Worm (Caenorhabditis elegans) whole organism, mixed stage, embryonic: ENCODE measurements around the gene gcy-7.

ENCODE experiments used
- M03D4.4 ChIP-seq: sonication (generic microtip); optimal IDR thresholded peaks from 2 replicates; lab custom pipeline; 2017; ENCODE audit warnings: mild to moderate bottlenecking, missing genetic modification characterization, missing compliant biosample characterization
- bed-3 ChIP-seq: fragments of 200-800 bp; sonication (Bioruptor generic); optimal IDR thresholded peaks from 3 replicates; lab custom pipeline; 2018; ENCODE audit warnings: mild to moderate bottlenecking, missing genetic modification characterization, moderate library complexity, missing compliant biosample characterization
- blmp-1 ChIP-seq: fragments of 150-350 bp; optimal IDR thresholded peaks from 2 replicates; lab custom pipeline; 2014; ENCODE audit warnings: missing biosample characterization, missing genetic modification characterization
- ceh-43 ChIP-seq: fragments of 200-800 bp; sonication (Bioruptor generic); optimal IDR thresholded peaks from 2 replicates; lab custom pipeline; 2018; ENCODE audit warnings: mild to moderate bottlenecking, missing genetic modification characterization, moderate library complexity, missing compliant biosample characterization
- ces-1 ChIP-seq: fragments of 150-350 bp; optimal IDR thresholded peaks from 2 replicates; lab custom pipeline; 2014; ENCODE audit warnings: missing biosample characterization, missing genetic modification reagents, missing genetic modification characterization
- cnd-1 ChIP-seq: fragments of 200-800 bp; sonication (Bioruptor generic); optimal IDR thresholded peaks from 2 replicates; lab custom pipeline; 2018; ENCODE audit warnings: mild to moderate bottlenecking, missing genetic modification characterization, missing compliant biosample characterization
- drap-1 ChIP-seq: fragments of 200-800 bp; sonication (Bioruptor generic); optimal IDR thresholded peaks from 3 replicates; lab custom pipeline; 2018; ENCODE audit warnings: mild to moderate bottlenecking, missing genetic modification characterization, missing compliant biosample characterization
- elt-1 ChIP-seq: sonication (generic microtip); optimal IDR thresholded peaks from 2 replicates; lab custom pipeline; 2017; ENCODE audit warnings: missing genetic modification characterization, mild to moderate bottlenecking, missing compliant biosample characterization, antibody characterized with exemption, moderate library complexity, borderline replicate concordance; ENCODE audit not compliant: insufficient read depth
- elt-3 ChIP-seq: fragments of 150-350 bp; optimal IDR thresholded peaks from 2 replicates; lab custom pipeline; 2014; ENCODE audit warnings: missing biosample characterization, missing genetic modification characterization
- flh-1 ChIP-seq: fragments of 200-800 bp; sonication (Bioruptor generic); optimal IDR thresholded peaks from 2 replicates; lab custom pipeline; 2018; ENCODE audit warnings: mild to moderate bottlenecking, missing genetic modification characterization, moderate library complexity, missing compliant biosample characterization
- ham-2 ChIP-seq: fragments of 200-800 bp; sonication (Bioruptor generic); optimal IDR thresholded peaks from 2 replicates; lab custom pipeline; 2018; ENCODE audit warnings: mild to moderate bottlenecking, missing genetic modification characterization, missing compliant biosample characterization
- hlh-1 ChIP-seq: fragments of 150-350 bp; optimal IDR thresholded peaks from 2 replicates; lab custom pipeline; 2014; ENCODE audit warnings: missing biosample characterization, missing genetic modification reagents, missing genetic modification characterization
- lin-13 ChIP-seq: fragments of 150-350 bp; optimal IDR thresholded peaks from 2 replicates; lab custom pipeline; 2014; ENCODE audit warnings: missing biosample characterization, missing genetic modification characterization
- lin-32 ChIP-seq: fragments of 200-800 bp; sonication (Bioruptor generic); optimal IDR thresholded peaks from 2 replicates; lab custom pipeline; 2018; ENCODE audit warnings: mild to moderate bottlenecking, missing genetic modification characterization, missing compliant biosample characterization
- lsy-2 ChIP-seq: fragments of 150-350 bp; optimal IDR thresholded peaks from 2 replicates; lab custom pipeline; 2014; ENCODE audit warnings: missing biosample characterization, missing genetic modification characterization
- mab-5 ChIP-seq: fragments of 150-350 bp; optimal IDR thresholded peaks from 2 replicates; lab custom pipeline; 2014; ENCODE audit warnings: missing biosample characterization, missing genetic modification characterization
- mep-1 ChIP-seq: fragments of 150-350 bp; optimal IDR thresholded peaks from 2 replicates; lab custom pipeline; 2017; ENCODE audit warnings: missing biosample characterization, missing genetic modification reagents, missing genetic modification characterization, inconsistent platforms
- mls-2 ChIP-seq: sonication (generic microtip); optimal IDR thresholded peaks from 2 replicates; lab custom pipeline; 2016; ENCODE audit warnings: mild to moderate bottlenecking, missing genetic modification characterization, moderate library complexity, missing compliant biosample characterization
- nhr-12 ChIP-seq: fragments of 150-350 bp; optimal IDR thresholded peaks from 2 replicates; lab custom pipeline; 2014; ENCODE audit warnings: missing biosample characterization, missing genetic modification characterization
- nhr-2 ChIP-seq: fragments of 150-350 bp; optimal IDR thresholded peaks from 2 replicates; lab custom pipeline; 2014; ENCODE audit warnings: missing biosample characterization, missing genetic modification characterization
- nhr-237 ChIP-seq: fragments of 150-350 bp; optimal IDR thresholded peaks from 2 replicates; lab custom pipeline; 2014; ENCODE audit warnings: missing biosample characterization, missing genetic modification characterization
- nhr-76 ChIP-seq: sonication (generic microtip); optimal IDR thresholded peaks from 2 replicates; lab custom pipeline; 2017; ENCODE audit warnings: missing biosample characterization, missing genetic modification characterization
- pha-4 ChIP-seq: fragments of 150-350 bp; optimal IDR thresholded peaks from 2 replicates; lab custom pipeline; 2018; ENCODE audit warnings: missing biosample characterization, missing genetic modification reagents, missing genetic modification characterization
- snpc-4 ChIP-seq: fragments of 150-350 bp; optimal IDR thresholded peaks from 2 replicates; lab custom pipeline; 2014; ENCODE audit warnings: missing biosample characterization, missing genetic modification characterization
- sptf-1 ChIP-seq: sonication (generic microtip); optimal IDR thresholded peaks from 2 replicates; lab custom pipeline; 2017; ENCODE audit warnings: mild to moderate bottlenecking, missing genetic modification characterization, moderate library complexity, missing compliant biosample characterization
- tbx-8 ChIP-seq: fragments of 200-800 bp; sonication (Bioruptor generic); optimal IDR thresholded peaks from 2 replicates; lab custom pipeline; 2018; ENCODE audit warnings: mild to moderate bottlenecking, missing genetic modification characterization, moderate library complexity, missing compliant biosample characterization
- unc-120 ChIP-seq: sonication (generic microtip); optimal IDR thresholded peaks from 2 replicates; lab custom pipeline; 2017; ENCODE audit warnings: missing genetic modification characterization, missing compliant biosample characterization; ENCODE audit not compliant: poor library complexity, severe bottlenecking
- unc-39 ChIP-seq: fragments of 150-350 bp; optimal IDR thresholded peaks from 2 replicates; lab custom pipeline; 2014; ENCODE audit warnings: missing biosample characterization, missing genetic modification characterization
- unc-62 ChIP-seq: fragments of 150-350 bp; optimal IDR thresholded peaks from 2 replicates; lab custom pipeline; 2014; ENCODE audit warnings: missing biosample characterization, missing genetic modification reagents, missing genetic modification characterization
- zip-8 ChIP-seq: fragments of 150-350 bp; optimal IDR thresholded peaks from 2 replicates; lab custom pipeline; 2014; ENCODE audit warnings: missing biosample characterization, missing genetic modification characterization
- ztf-11 ChIP-seq: fragments of 150-350 bp; optimal IDR thresholded peaks from 2 replicates; lab custom pipeline; 2014; ENCODE audit warnings: missing biosample characterization, missing genetic modification characterization

Gene gcy-7

DNA sequence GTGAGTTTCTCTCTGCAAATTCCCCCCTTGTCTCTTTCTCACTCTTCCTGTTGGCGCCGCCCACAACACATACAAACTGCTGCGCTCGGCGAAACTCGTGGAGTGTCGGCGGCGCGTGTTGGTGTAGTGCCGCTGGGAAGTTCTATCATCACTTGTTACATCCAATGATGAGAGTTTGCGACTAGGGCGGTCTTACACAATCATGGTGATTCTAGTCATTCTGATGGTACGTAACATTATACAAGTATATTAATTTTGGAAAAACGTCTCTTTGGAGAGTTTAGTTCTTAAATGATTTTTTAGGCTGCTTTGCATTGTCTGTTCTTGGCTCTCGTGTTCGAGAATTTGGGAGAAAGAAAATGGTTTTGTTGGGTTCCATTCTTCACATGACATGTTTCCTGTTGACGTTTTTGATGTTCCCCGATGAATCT lies 38.2 kb upstream of the gcy-7 start (continued):
- TF ChIP-seq unc-120 (tag; lab: Kevin White, UChicago): peak; percentile 23
- no peak for TF ChIP-seq tbx-8 (GFP tag; lab: Kevin White, UChicago)
- TF ChIP-seq cnd-1: no peak
- TF ChIP-seq blmp-1: no peak
- no peak for TF ChIP-seq lin-32 (GFP tag; lab: Kevin White, UChicago)
- TF ChIP-seq, all 35 proteins: peak for 9

DNA sequence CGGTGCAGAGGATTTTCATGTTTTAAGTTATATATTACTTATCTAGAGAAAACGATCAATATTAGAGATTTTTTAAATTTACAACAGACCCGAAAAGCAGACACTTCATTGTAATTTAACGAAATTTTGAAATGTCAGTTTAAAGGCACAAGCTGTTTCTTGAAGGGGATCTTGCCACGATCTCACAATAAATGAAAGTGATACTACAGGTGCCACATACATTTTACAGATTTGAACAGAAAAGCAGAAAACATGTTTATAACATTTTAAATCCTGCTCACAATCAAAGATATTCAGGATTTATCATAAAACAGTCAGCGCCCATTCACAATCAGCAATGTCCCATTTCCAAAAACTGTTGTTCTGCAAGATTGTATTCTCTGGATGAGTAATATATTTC lies 37.2 kb upstream of the gcy-7 start:
- TF ChIP-seq hlh-1 (tag; lab: Kevin White, UChicago) (no peak), pha-4 (tag; lab: Kevin White, UChicago) (no peak), mab-5 (tag; lab: Kevin White, UChicago) (no peak), blmp-1 (no peak), elt-1 (tag; lab: Kevin White, UChicago) (no peak), snpc-4 (tag; lab: Kevin White, UChicago) (no peak), unc-120 (tag; lab: Kevin White, UChicago) (no peak), ceh-43 (GFP tag; lab: Kevin White, UChicago) (no peak), tbx-8 (GFP tag; lab: Kevin White, UChicago) (no peak), bed-3 (GFP tag; lab: Kevin White, UChicago) (no peak), unc-39 (tag; lab: Kevin White, UChicago) (no peak), sptf-1 (tag; lab: Kevin White, UChicago) (no peak), nhr-12 (no peak), nhr-76 (tag; lab: Kevin White, UChicago) (no peak), elt-3 (tag; lab: Kevin White, UChicago) (no peak), zip-8 (no peak), mls-2 (tag; lab: Kevin White, UChicago) (no peak), lin-13 (tag; lab: Kevin White, UChicago) (no peak), nhr-2 (tag; lab: Kevin White, UChicago) (no peak), ces-1 (no peak)

DNA sequence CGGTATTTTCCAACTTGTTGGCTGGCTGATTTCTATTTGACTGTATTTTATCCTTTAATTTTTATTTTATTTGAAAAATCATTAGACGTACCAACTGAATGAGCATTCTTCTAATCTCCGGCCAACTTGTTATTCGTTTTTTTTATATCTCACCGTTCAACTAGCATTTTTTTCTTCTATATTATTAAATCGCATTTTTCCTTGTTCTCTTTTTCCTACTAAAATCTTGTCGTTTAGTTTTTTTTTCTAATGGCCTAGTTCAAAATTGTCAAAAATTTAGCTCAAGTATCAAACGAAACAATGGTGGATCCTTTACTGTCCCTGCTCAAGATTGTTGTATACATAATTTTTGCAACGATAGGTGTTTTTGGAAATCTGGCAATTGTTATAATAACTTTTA lies 35.8 kb upstream of the gcy-7 start, which contains the start of gene srsx-22:
Gene srsx-22, plus strand, starts transcription at position 301 of the 400 bp plus-strand sequence.
- TF ChIP-seq lin-32 (GFP tag; lab: Kevin White, UChicago) (no peak), sptf-1 (tag; lab: Kevin White, UChicago) (no peak), ztf-11 (no peak), mep-1 (tag; lab: Kevin White, UChicago) (no peak), snpc-4 (tag; lab: Kevin White, UChicago) (no peak), drap-1 (no peak), cnd-1 (no peak), ceh-43 (GFP tag; lab: Kevin White, UChicago) (no peak)

DNA sequence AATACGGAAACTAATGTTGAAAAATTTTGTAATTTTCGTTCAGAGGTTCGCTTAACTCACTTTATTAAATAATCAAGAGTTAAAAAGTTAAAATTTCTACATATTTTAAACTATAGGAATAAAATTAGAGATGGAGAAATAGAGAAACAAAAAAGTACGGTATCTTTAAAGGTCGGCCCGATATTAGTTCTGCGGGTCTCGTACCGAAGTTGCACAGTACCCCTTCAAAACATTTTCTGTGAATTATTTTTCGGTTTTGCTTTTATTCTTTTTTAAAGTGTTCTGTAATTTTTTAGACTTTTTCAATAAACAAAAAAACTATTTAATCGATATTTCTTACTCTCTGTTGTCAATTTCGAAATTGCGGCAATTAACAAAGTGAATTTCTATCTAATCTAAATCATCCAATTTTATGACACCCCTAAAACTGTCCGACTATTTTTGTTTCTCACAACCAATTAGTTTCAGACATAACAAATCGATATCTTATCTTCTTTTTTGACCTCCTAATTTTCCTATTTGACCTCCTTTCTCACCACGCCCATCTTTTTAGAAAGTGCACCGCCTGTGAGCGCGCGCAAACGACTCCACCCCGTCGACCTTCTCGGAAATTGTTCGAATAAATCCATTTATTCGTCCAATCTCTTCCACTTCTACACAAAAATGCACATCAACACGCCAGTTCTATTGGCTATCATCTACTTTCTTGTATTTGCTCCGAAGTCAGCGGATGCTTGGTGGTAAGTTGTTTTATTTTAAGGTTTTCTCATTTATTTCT lies 31.5 kb upstream of the gcy-7 start, which contains the start of gene mom-2:
Gene mom-2, plus strand, starts transcription at position 554 of the 778 bp plus-strand sequence.
- TF ChIP-seq lsy-2 (tag; lab: Kevin White, UChicago) (no peak), ceh-43 (GFP tag; lab: Kevin White, UChicago) (no peak)

DNA sequence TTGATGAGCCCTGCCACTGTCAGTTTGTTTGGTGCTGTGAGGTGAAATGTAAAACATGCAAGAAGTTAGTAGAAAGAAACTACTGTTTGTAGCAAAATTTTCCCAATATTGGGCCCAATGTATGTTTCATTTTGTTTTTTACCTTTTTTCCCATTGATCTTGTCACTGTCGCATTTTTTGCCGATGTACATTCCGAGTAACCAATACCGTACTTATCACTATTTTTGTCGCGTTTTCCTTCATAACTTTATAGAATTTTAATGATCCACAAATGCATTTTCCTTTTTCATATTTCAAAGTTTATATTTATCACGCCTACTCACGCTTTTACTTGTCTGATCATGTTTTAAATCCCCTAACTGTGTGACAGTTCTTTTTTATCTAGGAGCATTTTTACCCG lies 29.4 kb upstream of the gcy-7 start:
- TF ChIP-seq ces-1 (no peak), pha-4 (tag; lab: Kevin White, UChicago) (no peak), flh-1 (GFP tag; lab: Kevin White, UChicago) (no peak), unc-39 (tag; lab: Kevin White, UChicago) (no peak), M03D4.4 (tag; lab: Kevin White, UChicago) (no peak), ham-2 (GFP tag; lab: Kevin White, UChicago) (no peak), unc-62 (GFP tag; lab: Kevin White, UChicago) (no peak), zip-8 (no peak), mep-1 (tag; lab: Kevin White, UChicago) (no peak), snpc-4 (tag; lab: Kevin White, UChicago) (no peak), nhr-2 (tag; lab: Kevin White, UChicago) (no peak), ztf-11 (no peak), drap-1 (no peak), bed-3 (GFP tag; lab: Kevin White, UChicago) (no peak), elt-1 (tag; lab: Kevin White, UChicago) (no peak), hlh-1 (tag; lab: Kevin White, UChicago) (no peak), nhr-237 (tag; lab: Kevin White, UChicago) (no peak), nhr-76 (tag; lab: Kevin White, UChicago) (no peak)
